Fruit fly (Drosophila melanogaster) whole organism, pupa: ENCODE data around the gene GV1.

Experiments used
- CG10348 ChIP-seq: fragments of 200-800 bp; sonication (Bioruptor generic); IDR thresholded peaks from 2 replicates; pipeline ENCODE4 v1.3.6; 2022; ENCODE audit warnings: missing biosample characterization, missing genetic modification characterization
- CG12605 ChIP-seq: fragments of 200-800 bp; sonication (Bioruptor generic); IDR thresholded peaks from 2 replicates; pipeline ENCODE4 v1.3.6; 2022; ENCODE audit warnings: missing biosample characterization, missing genetic modification characterization
- CG15710 ChIP-seq: fragments of 200-800 bp; sonication (Bioruptor generic); optimal IDR thresholded peaks from 2 replicates; lab custom pipeline; 2018; ENCODE audit warnings: missing biosample characterization, mild to moderate bottlenecking, missing genetic modification characterization, moderate library complexity
- CG32121 ChIP-seq: fragments of 200-800 bp; sonication (Bioruptor generic); IDR thresholded peaks from 2 replicates; pipeline ENCODE4 v1.3.6; 2022; ENCODE audit warnings: missing biosample characterization, missing genetic modification characterization
- CG34367 ChIP-seq: fragments of 200-800 bp; sonication (Bioruptor generic); optimal IDR thresholded peaks from 2 replicates; lab custom pipeline; 2018; ENCODE audit warnings: missing biosample characterization, mild to moderate bottlenecking, missing genetic modification characterization
- CG4496 ChIP-seq: fragments of 200-800 bp; sonication (Bioruptor generic); IDR thresholded peaks from 3 replicates; pipeline ENCODE4 v1.3.6; 2022; ENCODE audit warnings: missing biosample characterization, missing genetic modification characterization
- CG8159 ChIP-seq: fragments of 200-800 bp; sonication (Bioruptor generic); optimal IDR thresholded peaks from 3 replicates; lab custom pipeline; 2018; ENCODE audit warnings: missing biosample characterization, mild to moderate bottlenecking, missing genetic modification characterization, moderate library complexity
- CG9948 ChIP-seq: fragments of 200-800 bp; sonication (Bioruptor generic); optimal IDR thresholded peaks from 2 replicates; lab custom pipeline; 2018; ENCODE audit warnings: missing biosample characterization, mild to moderate bottlenecking, missing genetic modification characterization, moderate library complexity
- EcR ChIP-seq: fragments of 200-800 bp; sonication (Bioruptor generic); optimal IDR thresholded peaks from 3 replicates; lab custom pipeline; 2019; ENCODE audit warnings: missing biosample characterization, missing genetic modification characterization, mild to moderate bottlenecking, moderate library complexity, missing genetic modification reagents
- Pif1A ChIP-seq: fragments of 200-800 bp; sonication (Bioruptor generic); optimal IDR thresholded peaks from 3 replicates; lab custom pipeline; 2016; ENCODE audit warnings: missing biosample characterization, missing genetic modification characterization
- Snoo ChIP-seq: fragments of 200-800 bp; sonication (Bioruptor generic); optimal IDR thresholded peaks from 3 replicates; lab custom pipeline; 2017; ENCODE audit warnings: missing biosample characterization, mild to moderate bottlenecking, missing genetic modification characterization, inconsistent platforms
- gl ChIP-seq: fragments of 200-800 bp; sonication (Bioruptor generic); optimal IDR thresholded peaks from 2 replicates; lab custom pipeline; 2018; ENCODE audit warnings: missing biosample characterization, mild to moderate bottlenecking, missing genetic modification characterization
- rn ChIP-seq: fragments of 200-800 bp; sonication (Bioruptor generic); IDR thresholded peaks from 2 replicates; pipeline ENCODE4 v1.3.6; 2022; ENCODE audit warnings: missing biosample characterization, missing genetic modification characterization

- TF ChIP-seq CG12605 (GFP tag; lab: Robert Waterston, UW) (no peak; the same call in 1 of the 2 replicates), CG34367 (no peak), CG10348 (no peak), CG15710 (tag; lab: Kevin White, UChicago) (peak; percentile 25), CG32121 (peak; percentile 29; the same call in 1 of the 2 replicates), EcR (no peak), CG4496 (GFP tag; lab: Robert Waterston, UW) (peak; percentile 67; the same call in 2 of the 3 replicates), gl (tag; lab: Kevin White, UChicago) (no peak), rn (GFP tag; lab: Robert Waterston, UW) (no peak), CG9948 (tag; lab: Kevin White, UChicago) (peak; percentile 30), Pif1A (GFP tag; lab: Kevin White, UChicago) (no peak), Snoo (tag; lab: Kevin White, UChicago) (no peak), CG8159 (tag; lab: Kevin White, UChicago) (no peak)
Observed at dm6 chr3L:1868841-1869240, 58.5 kb downstream of the GV1 start.
